Fruit fly (Drosophila melanogaster): ENCODE measurements around the gene CG43400.
A peak's percentile ranks its signal among the peaks of the same experiment; 100 is the strongest.

The CG43400 gene

DNA sequence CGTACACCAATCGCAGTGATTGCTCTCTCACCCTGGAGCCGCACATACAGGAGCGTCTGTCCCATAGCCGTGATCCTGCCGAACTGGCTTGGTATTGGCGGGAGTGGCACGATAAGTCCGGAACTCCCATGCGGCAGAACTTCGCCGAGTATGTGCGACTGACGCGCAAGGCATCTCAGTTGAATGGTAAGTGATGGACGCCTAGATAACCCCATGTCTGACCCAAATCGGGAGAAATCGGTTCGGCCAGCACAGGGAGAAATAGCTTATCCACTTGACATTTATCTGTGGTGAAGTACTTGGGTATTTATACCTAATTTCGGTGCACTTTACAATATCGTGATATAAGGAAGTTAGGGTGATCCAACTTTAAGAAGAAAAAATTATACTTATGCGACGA is 32.2 kb downstream of the CG43400 start:
- TF ChIP-seq bab1 (GFP tag; optimal IDR thresholded peaks at IDR 0.05) = no peak
- TF ChIP-seq CG14711 (tag; optimal IDR thresholded peaks at IDR 0.05) = no peak
- TF ChIP-seq CG5204 (GFP tag; optimal IDR thresholded peaks at IDR 0.05) = no peak
- TF ChIP-seq pad (GFP tag; optimal IDR thresholded peaks at IDR 0.05) = no peak
- TF ChIP-seq Clk (GFP tag; optimal IDR thresholded peaks at IDR 0.05) = no peak
- TF ChIP-seq toe (GFP tag; optimal IDR thresholded peaks at IDR 0.05) = no peak
- TF ChIP-seq ovo (GFP tag; optimal IDR thresholded peaks at IDR 0.05) = no peak
- no peak for TF ChIP-seq Mnt (GFP tag; optimal IDR thresholded peaks at IDR 0.05)
- TF ChIP-seq tj (GFP tag; optimal IDR thresholded peaks at IDR 0.05) = no peak
- no peak for TF ChIP-seq CG12768 (GFP tag; optimal IDR thresholded peaks at IDR 0.05)
- no peak for TF ChIP-seq cic (GFP tag; optimal IDR thresholded peaks at IDR 0.05)
- no peak for TF ChIP-seq CG33017 (tag; optimal IDR thresholded peaks at IDR 0.05)
- TF ChIP-seq kay (GFP tag; ENCODE audit: borderline replicate concordance) = no peak
- no peak for TF ChIP-seq CG1620 (GFP tag; optimal IDR thresholded peaks at IDR 0.05)
- TF ChIP-seq Hr96 (GFP tag; optimal IDR thresholded peaks at IDR 0.05) = no peak
- no peak for TF ChIP-seq CG7101 (tag; optimal IDR thresholded peaks at IDR 0.05)

DNA sequence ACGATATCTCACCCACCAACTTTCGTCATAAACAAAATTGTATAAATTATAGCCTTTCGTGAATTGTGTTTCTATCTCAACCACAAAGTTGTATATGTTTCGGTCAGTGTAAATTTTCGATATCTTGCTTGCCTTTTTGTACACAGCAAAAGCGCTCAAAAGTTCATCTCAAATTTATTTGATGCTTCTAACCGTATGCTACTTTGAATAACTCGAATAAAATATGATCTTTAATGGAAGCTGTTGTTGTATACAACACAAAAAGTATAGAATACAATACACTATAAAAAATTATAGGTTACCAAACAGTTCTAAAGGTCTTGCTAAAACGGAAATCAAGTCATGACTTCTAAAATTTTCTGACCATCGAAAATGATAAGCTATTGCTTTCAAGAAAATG is 34.5 kb downstream of the CG43400 start:
- TF ChIP-seq Crg-1 (GFP tag; optimal IDR thresholded peaks at IDR 0.05) = no peak
- peak; percentile 68 for TF ChIP-seq kay (GFP tag; ENCODE audit: borderline replicate concordance)

DNA sequence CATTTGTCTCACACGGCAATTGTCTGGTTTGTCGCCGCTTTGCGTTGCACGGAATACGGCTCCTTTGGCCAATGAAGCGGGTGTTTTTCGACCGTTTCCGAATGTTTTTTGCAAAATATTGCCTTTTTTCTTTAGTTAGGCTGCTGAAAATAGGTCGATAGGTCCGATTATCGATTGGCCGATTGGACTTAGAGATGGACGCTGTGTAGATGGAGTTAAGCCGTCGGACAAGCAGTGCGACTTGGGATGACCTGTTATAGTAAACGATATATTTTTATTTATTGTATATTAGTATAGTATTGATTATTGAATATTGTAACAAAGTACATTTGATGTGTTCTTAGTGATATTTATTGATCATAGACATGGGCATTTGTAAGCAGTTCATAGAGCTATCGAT is 37.8 kb downstream of the CG43400 start, which contains the start of the genes lmgA and lmgB:
Gene lmgA, minus strand, starts transcription at position 301 of the 400 bp plus-strand sequence.
Gene lmgB, minus strand, starts transcription at position 301 of the 400 bp plus-strand sequence.
- TF ChIP-seq CG12768 (GFP tag; optimal IDR thresholded peaks at IDR 0.05) (no peak), pad (GFP tag; optimal IDR thresholded peaks at IDR 0.05) (no peak), CG33017 (tag; optimal IDR thresholded peaks at IDR 0.05) (no peak), CG1620 (GFP tag; optimal IDR thresholded peaks at IDR 0.05) (no peak), CG7045 (GFP tag; optimal IDR thresholded peaks at IDR 0.05) (no peak), tj (GFP tag; optimal IDR thresholded peaks at IDR 0.05) (no peak), Mnt (GFP tag; optimal IDR thresholded peaks at IDR 0.05) (peak; percentile 11), toe (GFP tag; optimal IDR thresholded peaks at IDR 0.05) (no peak), CG14711 (tag; optimal IDR thresholded peaks at IDR 0.05) (peak; percentile 28), Hr96 (GFP tag; optimal IDR thresholded peaks at IDR 0.05) (no peak), bab1 (GFP tag; optimal IDR thresholded peaks at IDR 0.05) (peak; percentile 8), CG11617 (GFP tag; optimal IDR thresholded peaks at IDR 0.05) (peak; percentile 21), ovo (GFP tag; optimal IDR thresholded peaks at IDR 0.05) (no peak), CG5204 (GFP tag; optimal IDR thresholded peaks at IDR 0.05) (no peak), kay (GFP tag; ENCODE audit: borderline replicate concordance) (peak; percentile 73), Crg-1 (GFP tag; optimal IDR thresholded peaks at IDR 0.05) (no peak)

- TF ChIP-seq Mnt (GFP tag; optimal IDR thresholded peaks at IDR 0.05) = peak; percentile 9
- TF ChIP-seq tj (GFP tag; optimal IDR thresholded peaks at IDR 0.05) = peak; percentile 68
- TF ChIP-seq cnc (optimal IDR thresholded peaks at IDR 0.05) = no peak
- TF ChIP-seq Crg-1 (GFP tag; optimal IDR thresholded peaks at IDR 0.05) = peak; percentile 35
These were observed 38.5 kb downstream of the CG43400 start, which contains the start of gene CG17834 for dm6 chr2L:8528951-8529430. TSS of gene CG17834 (plus strand) at chr2L:8529141.

DNA sequence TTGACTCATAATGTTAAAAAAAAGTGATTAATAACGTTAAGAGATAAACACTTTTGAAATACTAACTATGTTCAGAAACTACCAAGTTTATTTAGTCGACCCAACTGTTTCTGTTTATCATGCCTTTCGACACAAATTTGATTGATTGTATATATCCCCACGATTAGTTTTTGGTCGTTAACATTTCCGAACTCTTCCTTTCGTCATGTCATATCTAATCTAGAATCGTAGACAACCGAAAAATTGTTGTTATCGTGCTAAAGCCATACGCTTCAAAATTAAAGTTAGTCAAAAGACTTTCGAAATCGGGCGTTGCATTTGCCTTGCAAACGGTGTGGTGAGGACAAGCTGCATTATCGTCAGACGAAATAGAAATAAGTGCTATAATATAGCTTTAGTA is 39.6 kb downstream of the CG43400 start:
- TF ChIP-seq kay (GFP tag; ENCODE audit: borderline replicate concordance) = no peak
- no peak for TF ChIP-seq CG33017 (tag; optimal IDR thresholded peaks at IDR 0.05)
- TF ChIP-seq CG7101 (tag; optimal IDR thresholded peaks at IDR 0.05) = no peak
- no peak for TF ChIP-seq Crg-1 (GFP tag; optimal IDR thresholded peaks at IDR 0.05)
- no peak for TF ChIP-seq Clk (GFP tag; optimal IDR thresholded peaks at IDR 0.05)
- TF ChIP-seq tj (GFP tag; optimal IDR thresholded peaks at IDR 0.05) = no peak
- no peak for TF ChIP-seq CG11617 (GFP tag; optimal IDR thresholded peaks at IDR 0.05)
- TF ChIP-seq CG1620 (GFP tag; optimal IDR thresholded peaks at IDR 0.05) = no peak
- no peak for TF ChIP-seq ovo (GFP tag; optimal IDR thresholded peaks at IDR 0.05)
- no peak for TF ChIP-seq cnc (optimal IDR thresholded peaks at IDR 0.05)
- TF ChIP-seq CG14711 (tag; optimal IDR thresholded peaks at IDR 0.05) = no peak
- no peak for TF ChIP-seq Mnt (GFP tag; optimal IDR thresholded peaks at IDR 0.05)
- TF ChIP-seq Hr96 (GFP tag; optimal IDR thresholded peaks at IDR 0.05) = no peak

DNA sequence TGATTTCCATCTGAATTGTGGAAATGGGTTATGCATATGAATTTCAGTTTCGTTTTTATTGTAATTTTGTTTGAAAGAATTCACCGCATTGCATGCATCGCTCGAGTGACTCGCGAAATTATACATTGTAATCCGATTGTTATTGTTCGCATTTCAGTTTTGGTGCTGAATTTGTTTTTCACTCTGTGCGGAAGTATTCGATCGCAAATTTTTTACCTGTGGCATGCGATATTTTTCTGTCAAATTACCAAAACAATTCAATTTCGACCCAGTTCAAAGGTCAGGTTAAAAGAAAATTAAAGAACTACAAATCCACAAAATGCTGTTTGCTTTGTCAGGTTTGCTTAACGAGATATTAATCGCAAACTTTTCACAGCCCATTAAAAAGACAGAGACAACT is 42.3 kb downstream of the CG43400 start:
- no peak for TF ChIP-seq CG5204 (GFP tag; optimal IDR thresholded peaks at IDR 0.05)
- TF ChIP-seq tj (GFP tag; optimal IDR thresholded peaks at IDR 0.05) = peak; percentile 92
- TF ChIP-seq Mnt (GFP tag; optimal IDR thresholded peaks at IDR 0.05) = no peak
- TF ChIP-seq CG14711 (tag; optimal IDR thresholded peaks at IDR 0.05) = no peak
- TF ChIP-seq CG1620 (GFP tag; optimal IDR thresholded peaks at IDR 0.05) = no peak
- no peak for TF ChIP-seq kay (GFP tag; ENCODE audit: borderline replicate concordance)
- TF ChIP-seq CG7101 (tag; optimal IDR thresholded peaks at IDR 0.05) = no peak
- no peak for TF ChIP-seq CG7045 (GFP tag; optimal IDR thresholded peaks at IDR 0.05)
- TF ChIP-seq Clk (GFP tag; optimal IDR thresholded peaks at IDR 0.05) = no peak

DNA sequence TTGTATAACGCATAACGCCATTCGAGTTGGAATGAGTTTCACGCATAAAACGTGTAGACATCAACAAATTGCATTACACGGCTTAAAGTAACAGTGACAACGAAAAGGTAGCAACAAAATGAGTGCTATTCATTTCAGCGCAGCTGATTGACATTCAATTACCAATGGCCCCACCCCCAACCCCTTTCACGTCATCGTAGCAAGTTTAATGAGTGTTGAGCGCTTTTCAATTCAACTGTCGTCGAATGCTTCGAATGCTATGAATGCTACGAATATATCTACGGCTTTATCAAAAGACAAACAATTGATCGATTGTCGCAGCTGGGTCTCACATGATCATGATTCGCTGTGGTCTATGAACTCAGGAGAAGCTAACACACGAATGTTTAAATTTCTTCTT is 43.1 kb downstream of the CG43400 start:
- TF ChIP-seq ovo (GFP tag; optimal IDR thresholded peaks at IDR 0.05) = no peak
- TF ChIP-seq CG12768 (GFP tag; optimal IDR thresholded peaks at IDR 0.05) = no peak
- no peak for TF ChIP-seq CG7101 (tag; optimal IDR thresholded peaks at IDR 0.05)
- TF ChIP-seq Crg-1 (GFP tag; optimal IDR thresholded peaks at IDR 0.05) = no peak
- TF ChIP-seq CG5204 (GFP tag; optimal IDR thresholded peaks at IDR 0.05) = no peak
- TF ChIP-seq Hr96 (GFP tag; optimal IDR thresholded peaks at IDR 0.05) = no peak
- TF ChIP-seq cnc (optimal IDR thresholded peaks at IDR 0.05) = no peak
- TF ChIP-seq Clk (GFP tag; optimal IDR thresholded peaks at IDR 0.05) = no peak
- TF ChIP-seq CG7045 (GFP tag; optimal IDR thresholded peaks at IDR 0.05) = no peak
- TF ChIP-seq kay (GFP tag; ENCODE audit: borderline replicate concordance) = no peak
- no peak for TF ChIP-seq CG33017 (tag; optimal IDR thresholded peaks at IDR 0.05)
- no peak for TF ChIP-seq toe (GFP tag; optimal IDR thresholded peaks at IDR 0.05)
- no peak for TF ChIP-seq tj (GFP tag; optimal IDR thresholded peaks at IDR 0.05)
- TF ChIP-seq CG1620 (GFP tag; optimal IDR thresholded peaks at IDR 0.05) = no peak
- TF ChIP-seq bab1 (GFP tag; optimal IDR thresholded peaks at IDR 0.05) = no peak
- TF ChIP-seq CG14711 (tag; optimal IDR thresholded peaks at IDR 0.05) = no peak
- TF ChIP-seq cic (GFP tag; optimal IDR thresholded peaks at IDR 0.05) = no peak
- TF ChIP-seq pad (GFP tag; optimal IDR thresholded peaks at IDR 0.05) = no peak
- no peak for TF ChIP-seq CG11617 (GFP tag; optimal IDR thresholded peaks at IDR 0.05)
